Fruit fly (Drosophila melanogaster) whole organism, embryonic: ENCODE results near the gene Lamtor1.

Experiments used
- Antp ChIP-seq: fragments of 200-800 bp; sonication (Bioruptor generic); optimal IDR thresholded peaks from 3 replicates; lab custom pipeline; 2016; ENCODE audit warnings: missing biosample characterization, missing genetic modification characterization
- Asciz ChIP-seq: fragments of 200-800 bp; sonication (Bioruptor generic); optimal IDR thresholded peaks from 2 replicates; lab custom pipeline; 2017; ENCODE audit warnings: missing biosample characterization, mild to moderate bottlenecking, missing genetic modification characterization, missing genetic modification reagents
- Bteb2 ChIP-seq: fragments of 200-800 bp; sonication (Bioruptor generic); optimal IDR thresholded peaks from 2 replicates; lab custom pipeline; 2016; ENCODE audit warnings: missing biosample characterization, missing genetic modification characterization
- CG10366 ChIP-seq: fragments of 200-800 bp; sonication (Bioruptor generic); IDR thresholded peaks from 2 replicates; pipeline ENCODE4 v1.3.6; 2022; ENCODE audit warnings: missing biosample characterization, missing genetic modification characterization
- CG10543 ChIP-seq: fragments of 200-800 bp; sonication (Bioruptor generic); optimal IDR thresholded peaks from 3 replicates; lab custom pipeline; 2017; ENCODE audit warnings: missing biosample characterization, mild to moderate bottlenecking, missing genetic modification characterization, moderate library complexity
- CG10565 ChIP-seq: fragments of 200-800 bp; sonication (Bioruptor generic); optimal IDR thresholded peaks from 3 replicates; lab custom pipeline; 2016; ENCODE audit warnings: missing biosample characterization, mild to moderate bottlenecking, missing genetic modification characterization
- CG11456 ChIP-seq: fragments of 200-800 bp; sonication (Bioruptor generic); IDR thresholded peaks from 3 replicates; pipeline ENCODE4 v1.3.6; 2022; ENCODE audit warnings: missing biosample characterization, missing genetic modification characterization
- CG11504 ChIP-seq: fragments of 200-800 bp; sonication (Bioruptor generic); optimal IDR thresholded peaks from 3 replicates; lab custom pipeline; 2019; ENCODE audit warnings: missing biosample characterization, mild to moderate bottlenecking, missing genetic modification characterization, moderate library complexity
- CG12391 ChIP-seq: fragments of 200-800 bp; sonication (Bioruptor generic); optimal IDR thresholded peaks from 3 replicates; lab custom pipeline; 2018; ENCODE audit warnings: missing biosample characterization, mild to moderate bottlenecking, missing genetic modification characterization, moderate library complexity
- CG13775 ChIP-seq: fragments of 200-800 bp; sonication (Bioruptor generic); optimal IDR thresholded peaks from 3 replicates; lab custom pipeline; 2017; ENCODE audit warnings: missing biosample characterization, mild to moderate bottlenecking, missing genetic modification characterization
- CG14050 ChIP-seq: fragments of 200-800 bp; sonication (Bioruptor generic); IDR thresholded peaks from 3 replicates; pipeline ENCODE4 v1.3.6; 2022; ENCODE audit warnings: missing biosample characterization, missing genetic modification characterization
- CG14965 ChIP-seq: fragments of 200-800 bp; sonication (Bioruptor generic); optimal IDR thresholded peaks from 2 replicates; lab custom pipeline; 2016; ENCODE audit warnings: missing biosample characterization, missing genetic modification characterization, borderline replicate concordance
- CG15479 ChIP-seq: fragments of 200-800 bp; sonication (Bioruptor generic); optimal IDR thresholded peaks from 3 replicates; lab custom pipeline; 2019; ENCODE audit warnings: missing biosample characterization, mild to moderate bottlenecking, missing genetic modification characterization, moderate library complexity
- CG16813 ChIP-seq: fragments of 200-800 bp; sonication (Bioruptor generic); IDR thresholded peaks from 3 replicates; pipeline ENCODE4 v1.3.6; 2022; ENCODE audit warnings: missing biosample characterization, missing genetic modification characterization; ENCODE audit not compliant: partially characterized antibody
- CG17612 ChIP-seq: fragments of 200-800 bp; sonication (Bioruptor generic); IDR thresholded peaks from 2 replicates; pipeline ENCODE4 v1.3.6; 2022; ENCODE audit warnings: missing biosample characterization, missing genetic modification characterization
- CG2129 ChIP-seq: fragments of 200-800 bp; sonication (Bioruptor generic); IDR thresholded peaks from 2 replicates; pipeline ENCODE4 v1.3.6; 2022; ENCODE audit warnings: missing biosample characterization, missing genetic modification characterization; ENCODE audit not compliant: partially characterized antibody
- CG2202 ChIP-seq: fragments of 200-800 bp; sonication (Bioruptor generic); optimal IDR thresholded peaks from 2 replicates; lab custom pipeline; 2018; ENCODE audit warnings: missing biosample characterization, mild to moderate bottlenecking, missing genetic modification characterization
- CG30020 ChIP-seq: fragments of 200-800 bp; optimal IDR thresholded peaks from 2 replicates; lab custom pipeline; 2019; ENCODE audit warnings: missing biosample characterization, mild to moderate bottlenecking, missing genetic modification characterization, moderate library complexity
- CG31441 ChIP-seq: fragments of 200-800 bp; sonication (Bioruptor generic); IDR thresholded peaks from 2 replicates; pipeline ENCODE4 v1.3.6; 2022; ENCODE audit warnings: missing biosample characterization, missing genetic modification characterization
- CG4282 ChIP-seq: fragments of 200-800 bp; sonication (Bioruptor generic); optimal IDR thresholded peaks from 2 replicates; lab custom pipeline; 2016; ENCODE audit warnings: missing biosample characterization, missing genetic modification characterization
- CG4424 ChIP-seq: fragments of 200-800 bp; sonication (Bioruptor generic); optimal IDR thresholded peaks from 3 replicates; lab custom pipeline; 2016; ENCODE audit warnings: missing biosample characterization, missing genetic modification characterization
- CG7987 ChIP-seq: fragments of 200-800 bp; sonication (Bioruptor generic); optimal IDR thresholded peaks from 2 replicates; lab custom pipeline; 2018; ENCODE audit warnings: missing biosample characterization, mild to moderate bottlenecking, missing genetic modification characterization, moderate library complexity
- CG9437 ChIP-seq: fragments of 200-800 bp; sonication (Bioruptor generic); optimal IDR thresholded peaks from 2 replicates; lab custom pipeline; 2018; ENCODE audit warnings: missing biosample characterization, mild to moderate bottlenecking, missing genetic modification characterization
- CoRest ChIP-seq: fragments of 200-800 bp; sonication (Bioruptor generic); optimal IDR thresholded peaks from 3 replicates; lab custom pipeline; 2018; ENCODE audit warnings: missing biosample characterization, mild to moderate bottlenecking, missing genetic modification characterization, moderate library complexity
- Dbx ChIP-seq: fragments of 200-800 bp; sonication (Bioruptor generic); IDR thresholded peaks from 3 replicates; pipeline ENCODE4 v1.3.6; 2022; ENCODE audit warnings: missing biosample characterization, missing genetic modification characterization
- Dll ChIP-seq: fragments of 200-800 bp; sonication (Bioruptor generic); IDR thresholded peaks from 4 replicates; pipeline ENCODE4 v1.3.6; 2022; ENCODE audit warnings: missing biosample characterization, missing genetic modification characterization; ENCODE audit not compliant: partially characterized antibody
- Fer2 ChIP-seq: fragments of 200-800 bp; sonication (Bioruptor generic); optimal IDR thresholded peaks from 2 replicates; lab custom pipeline; 2018; ENCODE audit warnings: missing biosample characterization, mild to moderate bottlenecking, missing genetic modification characterization, moderate library complexity
- Med ChIP-seq: fragments of 200-800 bp; sonication (Bioruptor generic); peaks from one replicate; lab custom pipeline; 2016; ENCODE audit warnings: missing biosample characterization, missing genetic modification characterization, mild to moderate bottlenecking, inconsistent platforms, moderate library complexity
- Mes4 ChIP-seq: fragments of 200-800 bp; sonication (Bioruptor generic); optimal IDR thresholded peaks from 2 replicates; lab custom pipeline; 2016; ENCODE audit warnings: missing biosample characterization, missing genetic modification characterization
- NC2α ChIP-seq: fragments of 200-800 bp; sonication (Bioruptor generic); optimal IDR thresholded peaks from 2 replicates; lab custom pipeline; 2016; ENCODE audit warnings: missing biosample characterization, missing genetic modification characterization
- Xrp1 ChIP-seq: fragments of 200-800 bp; sonication (Bioruptor generic); IDR thresholded peaks from 2 replicates; pipeline ENCODE4 v1.3.6; 2022; ENCODE audit warnings: missing biosample characterization, missing genetic modification characterization
- ab ChIP-seq: fragments of 200-800 bp; sonication (Bioruptor generic); optimal IDR thresholded peaks from 2 replicates; lab custom pipeline; 2016; ENCODE audit warnings: missing biosample characterization, missing genetic modification characterization
- aop ChIP-seq: fragments of 200-800 bp; sonication (Bioruptor generic); IDR thresholded peaks from 2 replicates; pipeline ENCODE4 v1.3.6; 2022; ENCODE audit warnings: missing biosample characterization, missing genetic modification characterization
- az2 ChIP-seq: fragments of 200-800 bp; sonication (Bioruptor generic); optimal IDR thresholded peaks from 3 replicates; lab custom pipeline; 2016; ENCODE audit warnings: missing biosample characterization, missing genetic modification characterization
- cato ChIP-seq: fragments of 200-800 bp; sonication (Bioruptor generic); optimal IDR thresholded peaks from 2 replicates; lab custom pipeline; 2016; ENCODE audit warnings: missing biosample characterization, missing genetic modification characterization, borderline replicate concordance
- caup ChIP-seq: fragments of 200-800 bp; sonication (Bioruptor generic); optimal IDR thresholded peaks from 3 replicates; lab custom pipeline; 2017; ENCODE audit warnings: missing biosample characterization, mild to moderate bottlenecking, missing genetic modification characterization, moderate library complexity; ENCODE audit not compliant: severe bottlenecking
- chinmo ChIP-seq: fragments of 200-800 bp; sonication (Bioruptor generic); IDR thresholded peaks from 4 replicates; pipeline ENCODE4 v1.3.6; 2022; ENCODE audit warnings: missing biosample characterization, missing genetic modification characterization; ENCODE audit not compliant: partially characterized antibody
- disco-r ChIP-seq: fragments of 200-800 bp; sonication (Bioruptor generic); optimal IDR thresholded peaks from 2 replicates; lab custom pipeline; 2016; ENCODE audit warnings: missing biosample characterization, missing genetic modification characterization
- dmrt99B ChIP-seq: fragments of 200-800 bp; sonication (Bioruptor generic); optimal IDR thresholded peaks from 2 replicates; lab custom pipeline; 2018; ENCODE audit warnings: missing biosample characterization, mild to moderate bottlenecking, missing genetic modification characterization, moderate library complexity
- fd96Cb ChIP-seq: fragments of 200-800 bp; sonication (Bioruptor generic); optimal IDR thresholded peaks from 2 replicates; lab custom pipeline; 2018; ENCODE audit warnings: missing biosample characterization, mild to moderate bottlenecking, missing genetic modification characterization, moderate library complexity
- gcm2 ChIP-seq: fragments of 200-800 bp; sonication (Bioruptor generic); optimal IDR thresholded peaks from 2 replicates; lab custom pipeline; 2016; ENCODE audit warnings: missing biosample characterization, missing genetic modification characterization
- kay ChIP-seq: fragments of 200-800 bp; sonication (Bioruptor generic); optimal IDR thresholded peaks from 2 replicates; lab custom pipeline; 2016; ENCODE audit warnings: missing biosample characterization, missing genetic modification characterization
- klu ChIP-seq: fragments of 200-800 bp; sonication (Bioruptor generic); IDR thresholded peaks from 2 replicates; pipeline ENCODE4 v1.3.6; 2022; ENCODE audit warnings: missing biosample characterization, missing genetic modification characterization
- nerfin-2 ChIP-seq: fragments of 200-800 bp; sonication (Bioruptor generic); IDR thresholded peaks from 2 replicates; pipeline ENCODE4 v1.3.6; 2022; ENCODE audit warnings: missing biosample characterization, missing genetic modification characterization; ENCODE audit not compliant: partially characterized antibody
- nmo ChIP-seq: fragments of 200-800 bp; sonication (Bioruptor generic); optimal IDR thresholded peaks from 2 replicates; lab custom pipeline; 2018; ENCODE audit warnings: missing biosample characterization, mild to moderate bottlenecking, missing genetic modification characterization, moderate library complexity
- pfk ChIP-seq: fragments of 200-800 bp; sonication (Bioruptor generic); optimal IDR thresholded peaks from 2 replicates; lab custom pipeline; 2018; ENCODE audit warnings: missing biosample characterization, mild to moderate bottlenecking, missing genetic modification characterization, moderate library complexity
- sens ChIP-seq: fragments of 200-800 bp; sonication (Bioruptor generic); peaks from one replicate; lab custom pipeline; 2016; ENCODE audit warnings: missing biosample characterization, missing genetic modification characterization
- sug ChIP-seq: fragments of 200-800 bp; optimal IDR thresholded peaks from 2 replicates; lab custom pipeline; 2019; ENCODE audit warnings: missing biosample characterization, mild to moderate bottlenecking, missing genetic modification characterization, moderate library complexity
- tio ChIP-seq: fragments of 200-800 bp; sonication (Bioruptor generic); optimal IDR thresholded peaks from 2 replicates; lab custom pipeline; 2017; ENCODE audit warnings: missing biosample characterization, missing genetic modification characterization, inconsistent platforms
- zen ChIP-seq: fragments of 200-800 bp; sonication (Bioruptor generic); optimal IDR thresholded peaks from 3 replicates; lab custom pipeline; 2018; ENCODE audit warnings: missing biosample characterization, mild to moderate bottlenecking, missing genetic modification characterization, moderate library complexity

Lamtor1 gene

DNA sequence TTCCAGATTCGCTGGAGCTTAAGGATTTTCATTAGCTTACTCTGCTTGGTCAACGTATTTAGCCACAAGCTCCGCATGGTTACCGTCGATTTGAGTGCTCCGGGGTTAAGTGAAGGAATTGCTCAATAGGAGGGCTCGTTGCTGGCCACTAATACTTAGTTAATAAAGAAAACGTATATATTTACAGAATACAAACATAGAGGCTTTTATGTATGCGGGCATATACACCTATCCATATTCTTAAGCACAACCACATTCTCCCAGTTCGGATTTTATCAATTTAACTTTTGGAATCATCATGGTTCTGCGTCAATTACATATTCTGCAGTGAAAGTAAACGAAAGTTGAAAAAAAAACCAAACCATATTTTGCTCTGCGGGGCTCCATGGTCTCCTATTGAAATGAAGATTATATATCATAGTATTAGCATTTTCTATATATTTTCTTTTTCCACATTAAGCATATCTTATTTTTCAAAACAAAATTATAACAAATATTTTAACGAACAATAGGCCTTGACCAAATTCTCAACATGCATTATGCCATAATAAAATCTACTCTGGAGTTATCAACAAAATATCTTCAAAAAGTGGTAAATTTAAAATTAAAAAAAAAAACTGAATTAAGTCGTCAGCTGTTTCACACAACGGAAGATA lies 28.6 kb downstream of the Lamtor1 start, which contains the start of the genes Tom20 and Gabat (continued):
- TF ChIP-seq tio (GFP tag; lab: Kevin White, UChicago) (no peak), Med (peak; percentile 22), sug (tag; lab: Kevin White, UChicago) (peak; percentile 19), CG30020 (tag; lab: Kevin White, UChicago) (no peak), chinmo (no peak), CG17612 (GFP tag; lab: Robert Waterston, UW) (no peak), disco-r (GFP tag; lab: Kevin White, UChicago) (no peak), dmrt99B (no peak), NC2α (GFP tag; lab: Kevin White, UChicago) (no peak), CG12391 (tag; lab: Kevin White, UChicago) (peak; percentile 4), CG31441 (GFP tag; lab: Robert Waterston, UW) (no peak), CG10565 (GFP tag; lab: Kevin White, UChicago) (no peak), Xrp1 (no peak), nmo (GFP tag; lab: Kevin White, UChicago) (no peak), CG2202 (tag; lab: Kevin White, UChicago) (no peak), CG13775 (no peak), nerfin-2 (GFP tag; lab: Robert Waterston, UW) (no peak), kay (GFP tag; lab: Kevin White, UChicago) (no peak), Asciz (GFP tag; lab: Kevin White, UChicago) (peak; percentile 35), fd96Cb (tag; lab: Kevin White, UChicago) (no peak), CG11456 (GFP tag; lab: Robert Waterston, UW) (no peak), CG10366 (GFP tag; lab: Robert Waterston, UW) (no peak), sens (GFP tag; lab: Kevin White, UChicago) (peak; percentile 69), CG11504 (tag; lab: Kevin White, UChicago) (peak; percentile 8), Dll (GFP tag; lab: Robert Waterston, UW) (no peak), Bteb2 (GFP tag; lab: Kevin White, UChicago) (no peak), caup (no peak), Antp (GFP tag; lab: Kevin White, UChicago) (no peak), CG4282 (GFP tag; lab: Kevin White, UChicago) (no peak), gcm2 (no peak), pfk (GFP tag; lab: Kevin White, UChicago) (no peak), Fer2 (tag; lab: Kevin White, UChicago) (peak; percentile 28), CG9437 (GFP tag; lab: Kevin White, UChicago) (no peak), aop (GFP tag; lab: Robert Waterston, UW) (no peak), az2 (GFP tag; lab: Kevin White, UChicago) (no peak), CoRest (tag; lab: Kevin White, UChicago) (peak; percentile 8), Mes4 (GFP tag; lab: Kevin White, UChicago) (no peak), Dbx (GFP tag; lab: Robert Waterston, UW) (no peak), CG4424 (no peak), cato (GFP tag; lab: Kevin White, UChicago) (no peak), zen (tag; lab: Kevin White, UChicago) (no peak), CG15479 (no peak), ab (GFP tag; lab: Kevin White, UChicago) (no peak), CG14050 (GFP tag; lab: Robert Waterston, UW) (no peak), klu (GFP tag; lab: Robert Waterston, UW) (no peak), CG2129 (GFP tag; lab: Robert Waterston, UW) (no peak), CG14965 (GFP tag; lab: Kevin White, UChicago) (no peak), CG16813 (GFP tag; lab: Robert Waterston, UW) (no peak), CG10543 (no peak), CG7987 (no peak)
